Fruit fly (Drosophila melanogaster) whole organism, embryonic: ENCODE measurements around the gene Pgm1.

Experiments
- Aef1 ChIP-seq: fragments of 200-800 bp; sonication (Bioruptor generic); IDR thresholded peaks from 3 replicates; pipeline ENCODE4 v1.3.6; 2022; ENCODE audit warnings: missing biosample characterization, missing genetic modification characterization
- Atf6 ChIP-seq: fragments of 200-800 bp; sonication (Bioruptor generic); IDR thresholded peaks from 2 replicates; pipeline ENCODE4 v1.3.6; 2022; ENCODE audit warnings: missing biosample characterization, missing genetic modification characterization
- CG10979 ChIP-seq: fragments of 200-800 bp; sonication (Bioruptor generic); optimal IDR thresholded peaks from 2 replicates; lab custom pipeline; 2018; ENCODE audit warnings: missing biosample characterization, mild to moderate bottlenecking, missing genetic modification characterization, moderate library complexity
- CG11093 ChIP-seq: fragments of 200-800 bp; sonication (Bioruptor generic); IDR thresholded peaks from 3 replicates; pipeline ENCODE4 v1.3.6; 2022; ENCODE audit warnings: missing biosample characterization, missing genetic modification characterization
- CG11723 ChIP-seq: fragments of 200-800 bp; sonication (Bioruptor generic); optimal IDR thresholded peaks from 2 replicates; lab custom pipeline; 2017; ENCODE audit warnings: missing biosample characterization, mild to moderate bottlenecking, missing genetic modification characterization
- CG12104 ChIP-seq: fragments of 200-800 bp; sonication (Bioruptor generic); optimal IDR thresholded peaks from 3 replicates; lab custom pipeline; 2016; ENCODE audit warnings: missing biosample characterization, missing genetic modification characterization
- CG12769 ChIP-seq: fragments of 200-800 bp; sonication (Bioruptor generic); optimal IDR thresholded peaks from 2 replicates; lab custom pipeline; 2019; ENCODE audit warnings: missing biosample characterization, mild to moderate bottlenecking, missing genetic modification characterization, moderate library complexity
- CG15514 ChIP-seq: fragments of 200-800 bp; sonication (Bioruptor generic); optimal IDR thresholded peaks from 3 replicates; lab custom pipeline; 2017; ENCODE audit warnings: missing biosample characterization, missing genetic modification characterization, mild to moderate bottlenecking, moderate library complexity, missing genetic modification reagents
- CG15601 ChIP-seq: fragments of 200-800 bp; sonication (Bioruptor generic); optimal IDR thresholded peaks from 3 replicates; lab custom pipeline; 2019; ENCODE audit warnings: missing biosample characterization, mild to moderate bottlenecking, missing genetic modification characterization, moderate library complexity
- CG1603 ChIP-seq: fragments of 200-800 bp; sonication (Bioruptor generic); optimal IDR thresholded peaks from 2 replicates; lab custom pipeline; 2019; ENCODE audit warnings: missing biosample characterization, mild to moderate bottlenecking, missing genetic modification characterization, moderate library complexity
- CG17612 ChIP-seq: fragments of 200-800 bp; sonication (Bioruptor generic); IDR thresholded peaks from 2 replicates; pipeline ENCODE4 v1.3.6; 2022; ENCODE audit warnings: missing biosample characterization, missing genetic modification characterization
- CG18262 ChIP-seq: fragments of 200-800 bp; optimal IDR thresholded peaks from 3 replicates; lab custom pipeline; 2019; ENCODE audit warnings: missing biosample characterization, mild to moderate bottlenecking, missing genetic modification characterization, moderate library complexity
- CG18764 ChIP-seq: fragments of 200-800 bp; sonication (Bioruptor generic); optimal IDR thresholded peaks from 3 replicates; lab custom pipeline; 2016; ENCODE audit warnings: missing biosample characterization, missing genetic modification characterization
- CG2202 ChIP-seq: fragments of 200-800 bp; sonication (Bioruptor generic); optimal IDR thresholded peaks from 2 replicates; lab custom pipeline; 2018; ENCODE audit warnings: missing biosample characterization, mild to moderate bottlenecking, missing genetic modification characterization
- CG30020 ChIP-seq: fragments of 200-800 bp; optimal IDR thresholded peaks from 2 replicates; lab custom pipeline; 2019; ENCODE audit warnings: missing biosample characterization, mild to moderate bottlenecking, missing genetic modification characterization, moderate library complexity
- CG3163 ChIP-seq: fragments of 200-800 bp; sonication (Bioruptor generic); optimal IDR thresholded peaks from 3 replicates; lab custom pipeline; 2016; ENCODE audit warnings: missing biosample characterization, missing genetic modification characterization
- CG33557 ChIP-seq: fragments of 200-800 bp; sonication (Bioruptor generic); optimal IDR thresholded peaks from 2 replicates; lab custom pipeline; 2019; ENCODE audit warnings: missing biosample characterization, mild to moderate bottlenecking, missing genetic modification characterization, moderate library complexity
- CG34224 ChIP-seq: fragments of 200-800 bp; sonication (Bioruptor generic); IDR thresholded peaks from 3 replicates; pipeline ENCODE4 v1.3.6; 2022; ENCODE audit warnings: missing biosample characterization, missing genetic modification characterization; ENCODE audit not compliant: partially characterized antibody
- CG4730 ChIP-seq: fragments of 200-800 bp; sonication (Bioruptor generic); IDR thresholded peaks from 2 replicates; pipeline ENCODE4 v1.3.6; 2022; ENCODE audit warnings: missing biosample characterization, missing genetic modification characterization
- CG6854 ChIP-seq: fragments of 200-800 bp; sonication (Bioruptor generic); optimal IDR thresholded peaks from 3 replicates; lab custom pipeline; 2017; ENCODE audit warnings: missing biosample characterization, mild to moderate bottlenecking, missing genetic modification characterization
- Dref ChIP-seq: fragments of 200-800 bp; sonication (Bioruptor generic); IDR thresholded peaks from 2 replicates; pipeline ENCODE4 v1.3.6; 2022; ENCODE audit warnings: missing biosample characterization, missing genetic modification characterization
- E2f1 ChIP-seq: fragments of 200-800 bp; sonication (Bioruptor generic); IDR thresholded peaks from 2 replicates; pipeline ENCODE4 v1.3.6; 2022; ENCODE audit warnings: missing biosample characterization, missing genetic modification characterization
- Hand ChIP-seq: fragments of 200-800 bp; sonication (Bioruptor generic); optimal IDR thresholded peaks from 2 replicates; lab custom pipeline; 2017; ENCODE audit warnings: mild to moderate bottlenecking, missing biosample characterization, missing genetic modification reagents, missing genetic modification characterization
- Hr51 ChIP-seq, 2 experiments: fragments of 200-800 bp; sonication (Bioruptor generic); optimal IDR thresholded peaks; 2 replicates in 1 of 2; 3 replicates in 1 of 2; lab custom pipeline; 2016 to 2018; ENCODE audit warnings: missing biosample characterization in 2 of 2, missing genetic modification characterization in 2 of 2, mild to moderate bottlenecking in 1 of 2, moderate library complexity in 1 of 2
- Lpt ChIP-seq: fragments of >200 bp; optimal IDR thresholded peaks from 2 replicates; lab custom pipeline; 2018; ENCODE audit warnings: missing biosample characterization, missing genetic modification characterization
- MTF-1 ChIP-seq: fragments of 200-800 bp; sonication (Bioruptor generic); optimal IDR thresholded peaks from 2 replicates; lab custom pipeline; 2018; ENCODE audit warnings: missing biosample characterization, mild to moderate bottlenecking, missing genetic modification characterization, borderline replicate concordance
- Med ChIP-seq: fragments of 200-800 bp; sonication (Bioruptor generic); peaks from one replicate; lab custom pipeline; 2016; ENCODE audit warnings: missing biosample characterization, missing genetic modification characterization, mild to moderate bottlenecking, inconsistent platforms, moderate library complexity
- Myb ChIP-seq: fragments of 200-800 bp; sonication (Bioruptor generic); optimal IDR thresholded peaks from 2 replicates; lab custom pipeline; 2016; ENCODE audit warnings: missing biosample characterization, missing genetic modification characterization
- Opbp ChIP-seq: fragments of 200-800 bp; sonication (Bioruptor generic); IDR thresholded peaks from 3 replicates; pipeline ENCODE4 v1.3.6; 2022; ENCODE audit warnings: missing biosample characterization, missing genetic modification characterization; ENCODE audit not compliant: partially characterized antibody
- PHDP ChIP-seq: fragments of 200-800 bp; sonication (Bioruptor generic); optimal IDR thresholded peaks from 3 replicates; lab custom pipeline; 2018; ENCODE audit warnings: missing biosample characterization, mild to moderate bottlenecking, missing genetic modification characterization, moderate library complexity
- ac ChIP-seq: fragments of 200-800 bp; sonication (Bioruptor generic); optimal IDR thresholded peaks from 3 replicates; lab custom pipeline; 2017; ENCODE audit warnings: missing biosample characterization, mild to moderate bottlenecking, missing genetic modification characterization
- cad ChIP-seq: fragments of >200 bp; optimal IDR thresholded peaks from 2 replicates; lab custom pipeline; 2017; ENCODE audit warnings: missing biosample characterization, missing genetic modification characterization
- cg ChIP-seq: fragments of 200-800 bp; sonication (Bioruptor generic); optimal IDR thresholded peaks from 3 replicates; lab custom pipeline; 2019; ENCODE audit warnings: missing biosample characterization, mild to moderate bottlenecking, missing genetic modification characterization, moderate library complexity
- da ChIP-seq: fragments of 200-800 bp; sonication (Bioruptor generic); optimal IDR thresholded peaks from 2 replicates; lab custom pipeline; 2016; ENCODE audit warnings: missing biosample characterization, missing genetic modification characterization
- emc ChIP-seq: fragments of 200-800 bp; sonication (Bioruptor generic); optimal IDR thresholded peaks from 2 replicates; lab custom pipeline; 2016; ENCODE audit warnings: missing biosample characterization, missing genetic modification characterization
- fd102C ChIP-seq: fragments of 200-800 bp; sonication (Bioruptor generic); optimal IDR thresholded peaks from 2 replicates; lab custom pipeline; 2018; ENCODE audit warnings: missing biosample characterization, mild to moderate bottlenecking, missing genetic modification characterization, moderate library complexity
- fd64A ChIP-seq: fragments of 200-800 bp; sonication (Bioruptor generic); optimal IDR thresholded peaks from 3 replicates; lab custom pipeline; 2018; ENCODE audit warnings: missing biosample characterization, mild to moderate bottlenecking, missing genetic modification characterization
- fd96Cb ChIP-seq: fragments of 200-800 bp; sonication (Bioruptor generic); optimal IDR thresholded peaks from 2 replicates; lab custom pipeline; 2018; ENCODE audit warnings: missing biosample characterization, mild to moderate bottlenecking, missing genetic modification characterization, moderate library complexity
- insv ChIP-seq, 2 experiments: fragments of 200-800 bp; sonication (Bioruptor generic); optimal IDR thresholded peaks; 3 replicates each; lab custom pipeline; 2016 to 2018; ENCODE audit warnings: missing biosample characterization in 2 of 2, missing genetic modification characterization in 2 of 2
- lilli ChIP-seq: fragments of 200-800 bp; sonication (Bioruptor generic); optimal IDR thresholded peaks from 3 replicates; lab custom pipeline; 2016; ENCODE audit warnings: missing biosample characterization, missing genetic modification characterization
- mld ChIP-seq: fragments of 200-800 bp; sonication (Bioruptor generic); IDR thresholded peaks from 3 replicates; pipeline ENCODE4 v1.3.6; 2022; ENCODE audit warnings: missing biosample characterization, missing genetic modification characterization; ENCODE audit not compliant: partially characterized antibody
- nerfin-1 ChIP-seq: fragments of 200-800 bp; sonication (Bioruptor generic); optimal IDR thresholded peaks from 3 replicates; lab custom pipeline; 2019; ENCODE audit warnings: missing biosample characterization, mild to moderate bottlenecking, missing genetic modification characterization, moderate library complexity
- oc ChIP-seq: fragments of 200-800 bp; sonication (Bioruptor generic); optimal IDR thresholded peaks from 2 replicates; lab custom pipeline; 2018; ENCODE audit warnings: missing biosample characterization, mild to moderate bottlenecking, missing genetic modification characterization, moderate library complexity
- run ChIP-seq: fragments of 200-800 bp; sonication (Bioruptor generic); optimal IDR thresholded peaks from 3 replicates; lab custom pipeline; 2018; ENCODE audit warnings: missing biosample characterization, mild to moderate bottlenecking, missing genetic modification characterization
- slp2 ChIP-seq: fragments of 200-800 bp; sonication (Bioruptor generic); optimal IDR thresholded peaks from 2 replicates; lab custom pipeline; 2016; ENCODE audit warnings: missing biosample characterization, missing genetic modification characterization
- ssp ChIP-seq: fragments of 200-800 bp; sonication (Bioruptor generic); IDR thresholded peaks from 2 replicates; pipeline ENCODE4 v1.3.6; 2022; ENCODE audit warnings: missing biosample characterization, missing genetic modification characterization
- tin ChIP-seq: fragments of 200-800 bp; sonication (Bioruptor generic); optimal IDR thresholded peaks from 3 replicates; lab custom pipeline; 2016; ENCODE audit warnings: missing biosample characterization, missing genetic modification characterization
- tio ChIP-seq: fragments of 200-800 bp; sonication (Bioruptor generic); optimal IDR thresholded peaks from 2 replicates; lab custom pipeline; 2017; ENCODE audit warnings: missing biosample characterization, missing genetic modification characterization, inconsistent platforms
- toy ChIP-seq: fragments of 200-800 bp; sonication (Bioruptor generic); IDR thresholded peaks from 2 replicates; pipeline ENCODE4 v1.3.6; 2022; ENCODE audit warnings: missing biosample characterization, missing genetic modification characterization
- vfl ChIP-seq: fragments of 200-800 bp; sonication (Bioruptor generic); optimal IDR thresholded peaks from 2 replicates; lab custom pipeline; 2016; ENCODE audit warnings: missing biosample characterization, missing genetic modification characterization
- wdn ChIP-seq: fragments of 200-800 bp; sonication (Bioruptor generic); IDR thresholded peaks from 2 replicates; pipeline ENCODE4 v1.3.6; 2022; ENCODE audit warnings: missing biosample characterization, missing genetic modification characterization

Pgm1 gene

DNA sequence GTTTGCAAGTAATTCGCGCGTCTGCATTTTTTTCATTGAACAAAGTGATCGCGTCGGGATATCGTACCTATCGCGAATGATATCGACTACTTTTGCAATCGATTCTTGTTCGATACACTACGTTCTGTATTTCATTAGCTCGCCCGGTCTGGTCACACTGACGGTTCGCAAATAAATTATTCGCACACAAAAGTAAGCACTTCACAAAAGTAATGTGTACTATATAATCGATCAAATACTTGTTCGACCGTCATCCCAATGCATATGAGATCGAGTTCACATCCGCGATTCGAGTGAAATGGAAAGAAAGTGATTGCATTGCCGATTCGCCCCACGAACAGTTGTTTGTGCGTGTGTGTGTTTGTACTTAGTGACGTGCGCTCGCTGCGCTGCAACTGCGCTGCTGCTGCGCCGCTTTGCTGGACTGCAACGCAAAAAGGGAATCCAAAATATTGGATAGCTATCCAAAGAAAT, 38.0 kb downstream of the Pgm1 start, which contains the start of the genes CG5235 and ClC-c (continued):
- TF ChIP-seq insv (GFP tag; optimal IDR thresholded peaks at IDR 0.05; lab: Kevin White, UChicago): no peak
- no peak for TF ChIP-seq nerfin-1 (tag; lab: Kevin White, UChicago)
- no peak for TF ChIP-seq ssp (GFP tag; lab: Robert Waterston, UW)
- TF ChIP-seq PHDP: no peak
- TF ChIP-seq tin (GFP tag; lab: Kevin White, UChicago): no peak
- no peak for TF ChIP-seq slp2
- TF ChIP-seq toy (GFP tag; lab: Robert Waterston, UW): no peak
- TF ChIP-seq CG15514 (GFP tag; lab: Kevin White, UChicago): peak; percentile 43
- no peak for TF ChIP-seq tio (GFP tag; lab: Kevin White, UChicago)
- TF ChIP-seq CG2202 (tag; lab: Kevin White, UChicago): no peak
- no peak for TF ChIP-seq CG3163 (GFP tag; lab: Kevin White, UChicago)
- no peak for TF ChIP-seq cad (GFP tag; lab: Kevin White, UChicago)
- TF ChIP-seq CG12769 (tag; lab: Kevin White, UChicago): no peak
- peak; percentile 71; the same call in 1 of the 3 replicates for TF ChIP-seq mld (GFP tag; lab: Robert Waterston, UW)
- no peak for TF ChIP-seq CG12104 (GFP tag; lab: Kevin White, UChicago)
- TF ChIP-seq CG11093 (GFP tag; lab: Robert Waterston, UW): no peak
- TF ChIP-seq wdn: no peak
- TF ChIP-seq lilli (GFP tag; lab: Kevin White, UChicago): no peak
- TF ChIP-seq CG11723: no peak
- TF ChIP-seq CG10979 (tag; lab: Kevin White, UChicago): no peak
- peak; percentile 90 for TF ChIP-seq CG34224 (GFP tag; lab: Robert Waterston, UW)
- TF ChIP-seq MTF-1 (GFP tag; lab: Kevin White, UChicago): no peak
- no peak for TF ChIP-seq Lpt (GFP tag; lab: Kevin White, UChicago)
- no peak for TF ChIP-seq Hand
- TF ChIP-seq fd96Cb: no peak
- TF ChIP-seq CG17612 (GFP tag; lab: Robert Waterston, UW): no peak
- TF ChIP-seq CG15601 (tag; lab: Kevin White, UChicago): no peak
- TF ChIP-seq CG18262 (tag; lab: Kevin White, UChicago): no peak
- peak; percentile 77 for TF ChIP-seq Opbp
- no peak for TF ChIP-seq Aef1 (GFP tag; lab: Robert Waterston, UW)
- peak; percentile 81 for TF ChIP-seq cg
- TF ChIP-seq oc (tag; lab: Kevin White, UChicago): no peak
- TF ChIP-seq run: no peak
- TF ChIP-seq da: no peak
- TF ChIP-seq Hr51 (GFP tag; optimal IDR thresholded peaks at IDR 0.05; lab: Kevin White, UChicago): no peak
- TF ChIP-seq CG6854 (GFP tag; lab: Kevin White, UChicago): no peak
- TF ChIP-seq fd102C: no peak
- TF ChIP-seq Dref (GFP tag; lab: Robert Waterston, UW): peak; percentile 94
- no peak for TF ChIP-seq CG1603 (tag; lab: Kevin White, UChicago)
- no peak for TF ChIP-seq CG4730 (GFP tag; lab: Robert Waterston, UW)
- no peak for TF ChIP-seq emc (GFP tag; lab: Kevin White, UChicago)
- TF ChIP-seq CG18764 (GFP tag; lab: Kevin White, UChicago): no peak
- no peak for TF ChIP-seq ac (GFP tag; lab: Kevin White, UChicago)
- TF ChIP-seq Myb (GFP tag; lab: Kevin White, UChicago): peak; percentile 38
- TF ChIP-seq fd64A (GFP tag; lab: Kevin White, UChicago): no peak
- TF ChIP-seq CG30020: peak; percentile 1
- no peak for TF ChIP-seq vfl (GFP tag; lab: Kevin White, UChicago)
- TF ChIP-seq CG33557 (GFP tag; lab: Kevin White, UChicago): no peak
- TF ChIP-seq Atf6: 0 out of 2 replicates have a peak, but pooled peaks have one; percentile 34
- no peak for TF ChIP-seq E2f1 (GFP tag; lab: Robert Waterston, UW)
- peak; percentile 79 for TF ChIP-seq Med (GFP tag; lab: Kevin White, UChicago)
